Fruit fly (Drosophila melanogaster) whole organism, embryonic: ENCODE data around the gene mRpS31.

Experiments
- CG12104 ChIP-seq: fragments of 200-800 bp; sonication (Bioruptor generic); optimal IDR thresholded peaks from 3 replicates; lab custom pipeline; 2016; ENCODE audit warnings: missing biosample characterization, missing genetic modification characterization
- CG12659 ChIP-seq: fragments of 200-800 bp; sonication (Bioruptor generic); optimal IDR thresholded peaks from 3 replicates; lab custom pipeline; 2017; ENCODE audit warnings: mild to moderate bottlenecking, missing biosample characterization, missing genetic modification reagents, missing genetic modification characterization
- CG13123 ChIP-seq: fragments of 200-800 bp; sonication (Bioruptor generic); optimal IDR thresholded peaks from 2 replicates; lab custom pipeline; 2016; ENCODE audit warnings: missing biosample characterization, missing genetic modification characterization
- CG13624 ChIP-seq: fragments of 200-800 bp; sonication (Bioruptor generic); optimal IDR thresholded peaks from 2 replicates; lab custom pipeline; 2016; ENCODE audit warnings: missing biosample characterization, missing genetic modification characterization
- CG14710 ChIP-seq: fragments of 200-800 bp; sonication (Bioruptor generic); optimal IDR thresholded peaks from 3 replicates; lab custom pipeline; 2019; ENCODE audit warnings: missing biosample characterization, mild to moderate bottlenecking, missing genetic modification characterization, moderate library complexity
- CG16779 ChIP-seq: fragments of 200-800 bp; sonication (Bioruptor generic); IDR thresholded peaks from 2 replicates; pipeline ENCODE4 v1.3.6; 2022; ENCODE audit warnings: missing biosample characterization, missing genetic modification characterization
- CG17568 ChIP-seq: fragments of 200-800 bp; sonication (Bioruptor generic); optimal IDR thresholded peaks from 2 replicates; lab custom pipeline; 2018; ENCODE audit warnings: missing biosample characterization, mild to moderate bottlenecking, missing genetic modification characterization, moderate library complexity
- CG17612 ChIP-seq: fragments of 200-800 bp; sonication (Bioruptor generic); IDR thresholded peaks from 2 replicates; pipeline ENCODE4 v1.3.6; 2022; ENCODE audit warnings: missing biosample characterization, missing genetic modification characterization
- CG1792 ChIP-seq: fragments of 200-800 bp; sonication (Bioruptor generic); optimal IDR thresholded peaks from 2 replicates; lab custom pipeline; 2016; ENCODE audit warnings: missing biosample characterization, missing genetic modification characterization
- CG2129 ChIP-seq: fragments of 200-800 bp; sonication (Bioruptor generic); IDR thresholded peaks from 2 replicates; pipeline ENCODE4 v1.3.6; 2022; ENCODE audit warnings: missing biosample characterization, missing genetic modification characterization; ENCODE audit not compliant: partially characterized antibody
- CG2712 ChIP-seq: fragments of 200-800 bp; optimal IDR thresholded peaks from 3 replicates; lab custom pipeline; 2019; ENCODE audit warnings: missing biosample characterization, mild to moderate bottlenecking, missing genetic modification characterization, moderate library complexity
- CG31365 ChIP-seq: fragments of 200-800 bp; sonication (Bioruptor generic); optimal IDR thresholded peaks from 2 replicates; lab custom pipeline; 2018; ENCODE audit warnings: missing biosample characterization, mild to moderate bottlenecking, missing genetic modification characterization
- CG32767 ChIP-seq: fragments of 200-800 bp; sonication (Bioruptor generic); IDR thresholded peaks from 2 replicates; pipeline ENCODE4 v1.3.6; 2022; ENCODE audit warnings: missing biosample characterization, missing genetic modification characterization
- CG32772 ChIP-seq: fragments of 200-800 bp; sonication (Bioruptor generic); IDR thresholded peaks from 2 replicates; pipeline ENCODE4 v1.3.6; 2022; ENCODE audit warnings: missing biosample characterization, missing genetic modification characterization
- CG3281 ChIP-seq: fragments of 200-800 bp; sonication (Bioruptor generic); optimal IDR thresholded peaks from 3 replicates; lab custom pipeline; 2017; ENCODE audit warnings: missing biosample characterization, mild to moderate bottlenecking, missing genetic modification characterization
- CG33213 ChIP-seq: fragments of 200-800 bp; sonication (Bioruptor generic); optimal IDR thresholded peaks from 3 replicates; lab custom pipeline; 2016; ENCODE audit warnings: missing biosample characterization, missing genetic modification characterization
- CG43689 ChIP-seq: fragments of 200-800 bp; sonication (Bioruptor generic); IDR thresholded peaks from 2 replicates; pipeline ENCODE4 v1.3.6; 2022; ENCODE audit warnings: missing biosample characterization, missing genetic modification characterization
- CG4820 ChIP-seq: fragments of 200-800 bp; sonication (Bioruptor generic); optimal IDR thresholded peaks from 3 replicates; lab custom pipeline; 2016; ENCODE audit warnings: missing biosample characterization, missing genetic modification characterization
- CG5245 ChIP-seq: fragments of 200-800 bp; sonication (Bioruptor generic); optimal IDR thresholded peaks from 3 replicates; lab custom pipeline; 2016; ENCODE audit warnings: missing biosample characterization, missing genetic modification characterization
- CG6765 ChIP-seq: fragments of 200-800 bp; sonication (Bioruptor generic); optimal IDR thresholded peaks from 3 replicates; lab custom pipeline; 2017; ENCODE audit warnings: missing biosample characterization, mild to moderate bottlenecking, missing genetic modification characterization
- CG6813 ChIP-seq: fragments of 200-800 bp; sonication (Bioruptor generic); optimal IDR thresholded peaks from 2 replicates; lab custom pipeline; 2017; ENCODE audit warnings: missing biosample characterization, missing genetic modification characterization, mild to moderate bottlenecking, moderate library complexity, missing genetic modification reagents
- CG8359 ChIP-seq: fragments of 200-800 bp; sonication (Bioruptor generic); optimal IDR thresholded peaks from 2 replicates; lab custom pipeline; 2017; ENCODE audit warnings: missing biosample characterization, mild to moderate bottlenecking, missing genetic modification characterization, borderline replicate concordance
- CG8388 ChIP-seq: fragments of 200-800 bp; sonication (Bioruptor generic); optimal IDR thresholded peaks from 2 replicates; lab custom pipeline; 2019; ENCODE audit warnings: missing biosample characterization, mild to moderate bottlenecking, missing genetic modification characterization, moderate library complexity
- CG9437 ChIP-seq: fragments of 200-800 bp; sonication (Bioruptor generic); optimal IDR thresholded peaks from 2 replicates; lab custom pipeline; 2018; ENCODE audit warnings: missing biosample characterization, mild to moderate bottlenecking, missing genetic modification characterization
- CHES-1-like ChIP-seq: fragments of 200-800 bp; sonication (Bioruptor generic); optimal IDR thresholded peaks from 2 replicates; lab custom pipeline; 2016; ENCODE audit warnings: missing biosample characterization, missing genetic modification characterization
- Drgx ChIP-seq: fragments of 200-800 bp; sonication (Bioruptor generic); IDR thresholded peaks from 2 replicates; pipeline ENCODE4 v1.3.6; 2022; ENCODE audit warnings: missing biosample characterization, missing genetic modification characterization
- ERR ChIP-seq: fragments of 200-800 bp; sonication (Bioruptor generic); optimal IDR thresholded peaks from 2 replicates; lab custom pipeline; 2016; ENCODE audit warnings: missing biosample characterization, missing genetic modification characterization
- Gug ChIP-seq: fragments of 200-800 bp; sonication (Bioruptor generic); IDR thresholded peaks from 4 replicates; pipeline ENCODE4 v1.3.6; 2022; ENCODE audit warnings: missing biosample characterization, missing genetic modification characterization
- Myb ChIP-seq: fragments of 200-800 bp; sonication (Bioruptor generic); optimal IDR thresholded peaks from 2 replicates; lab custom pipeline; 2016; ENCODE audit warnings: missing biosample characterization, missing genetic modification characterization
- Nf-YA ChIP-seq: fragments of 200-800 bp; sonication (Bioruptor generic); IDR thresholded peaks from 2 replicates; pipeline ENCODE4 v1.3.6; 2022; ENCODE audit warnings: missing biosample characterization, missing genetic modification characterization
- Nf-YB ChIP-seq: fragments of 200-800 bp; sonication (Bioruptor generic); optimal IDR thresholded peaks from 3 replicates; lab custom pipeline; 2019; ENCODE audit warnings: missing biosample characterization, mild to moderate bottlenecking, missing genetic modification characterization, moderate library complexity
- PHDP ChIP-seq: fragments of 200-800 bp; sonication (Bioruptor generic); optimal IDR thresholded peaks from 3 replicates; lab custom pipeline; 2018; ENCODE audit warnings: missing biosample characterization, mild to moderate bottlenecking, missing genetic modification characterization, moderate library complexity
- Scr ChIP-seq: fragments of 200-800 bp; sonication (Bioruptor generic); IDR thresholded peaks from 2 replicates; pipeline ENCODE4 v1.3.6; 2022; ENCODE audit warnings: missing biosample characterization, missing genetic modification characterization; ENCODE audit not compliant: partially characterized antibody
- ab ChIP-seq: fragments of 200-800 bp; sonication (Bioruptor generic); optimal IDR thresholded peaks from 2 replicates; lab custom pipeline; 2016; ENCODE audit warnings: missing biosample characterization, missing genetic modification characterization
- br ChIP-seq: fragments of >200 bp; optimal IDR thresholded peaks from 2 replicates; lab custom pipeline; 2017
- crp ChIP-seq, 2 experiments: fragments of 200-800 bp; sonication (Bioruptor generic); optimal IDR thresholded peaks; 2 replicates in 1 of 2; 3 replicates in 1 of 2; lab custom pipeline; 2017; ENCODE audit warnings: missing biosample characterization in 2 of 2, missing genetic modification characterization in 2 of 2, mild to moderate bottlenecking in 1 of 2, moderate library complexity in 1 of 2
- emc ChIP-seq: fragments of 200-800 bp; sonication (Bioruptor generic); optimal IDR thresholded peaks from 2 replicates; lab custom pipeline; 2016; ENCODE audit warnings: missing biosample characterization, missing genetic modification characterization
- eyg ChIP-seq: fragments of 200-800 bp; sonication (Bioruptor generic); optimal IDR thresholded peaks from 3 replicates; lab custom pipeline; 2016; ENCODE audit warnings: missing biosample characterization, missing genetic modification characterization
- fru ChIP-seq: fragments of >200 bp; optimal IDR thresholded peaks from 2 replicates; lab custom pipeline; 2017
- ftz-f1 ChIP-seq: fragments of 200-800 bp; sonication (Bioruptor generic); optimal IDR thresholded peaks from 2 replicates; lab custom pipeline; 2016; ENCODE audit warnings: missing biosample characterization, missing genetic modification characterization
- gcm2 ChIP-seq: fragments of 200-800 bp; sonication (Bioruptor generic); optimal IDR thresholded peaks from 2 replicates; lab custom pipeline; 2016; ENCODE audit warnings: missing biosample characterization, missing genetic modification characterization
- lola ChIP-seq, 3 experiments: fragments of >200 bp in 2 of 3; fragments of 200-800 bp in 1 of 3; sonication (Bioruptor generic) in 1 of 3; optimal IDR thresholded peaks; 2 replicates each; lab custom pipeline; 2017 to 2019; ENCODE audit warnings: missing biosample characterization in 3 of 3, missing genetic modification characterization in 3 of 3, mild to moderate bottlenecking in 1 of 3, moderate library complexity in 1 of 3
- nom ChIP-seq: fragments of 200-800 bp; sonication (Bioruptor generic); optimal IDR thresholded peaks from 2 replicates; lab custom pipeline; 2017; ENCODE audit warnings: missing biosample characterization, missing genetic modification characterization, mild to moderate bottlenecking, moderate library complexity, missing genetic modification reagents
- pzg ChIP-seq: fragments of 200-800 bp; sonication (Bioruptor generic); optimal IDR thresholded peaks from 3 replicates; lab custom pipeline; 2018; ENCODE audit warnings: missing biosample characterization, mild to moderate bottlenecking, missing genetic modification characterization, moderate library complexity
- repo ChIP-seq: fragments of 200-800 bp; sonication (Bioruptor generic); optimal IDR thresholded peaks from 2 replicates; lab custom pipeline; 2016; ENCODE audit warnings: missing biosample characterization, missing genetic modification characterization
- scrt ChIP-seq: fragments of 200-800 bp; sonication (Bioruptor generic); optimal IDR thresholded peaks from 2 replicates; lab custom pipeline; 2018; ENCODE audit warnings: missing biosample characterization, mild to moderate bottlenecking, missing genetic modification characterization, moderate library complexity
- stwl ChIP-seq: fragments of 200-800 bp; sonication (Bioruptor generic); optimal IDR thresholded peaks from 3 replicates; lab custom pipeline; 2018; ENCODE audit warnings: missing biosample characterization, mild to moderate bottlenecking, missing genetic modification characterization, moderate library complexity
- tin ChIP-seq: fragments of 200-800 bp; sonication (Bioruptor generic); optimal IDR thresholded peaks from 3 replicates; lab custom pipeline; 2016; ENCODE audit warnings: missing biosample characterization, missing genetic modification characterization
- tx ChIP-seq: fragments of 200-800 bp; sonication (Bioruptor generic); optimal IDR thresholded peaks from 2 replicates; lab custom pipeline; 2016; ENCODE audit warnings: missing biosample characterization, missing genetic modification characterization
- zfh1 ChIP-seq: fragments of 200-800 bp; sonication (Bioruptor generic); IDR thresholded peaks from 3 replicates; pipeline ENCODE4 v1.3.6; 2022; ENCODE audit warnings: missing biosample characterization, missing genetic modification characterization

The mRpS31 gene

dm6 chr3L:16043045-16043781, 38.2 kb downstream of the mRpS31 start (continued):
- TF ChIP-seq CG32772 (GFP tag; lab: Robert Waterston, UW) (no peak), emc (no peak), tx (GFP tag; lab: Kevin White, UChicago) (no peak), ab (no peak), CG2129 (GFP tag; lab: Robert Waterston, UW) (no peak), tin (GFP tag; lab: Kevin White, UChicago) (no peak), ERR (no peak), crp (GFP tag; optimal IDR thresholded peaks at IDR 0.05; lab: Kevin White, UChicago) (no peak), CG3281 (peak; percentile 37), CG12659 (peak; percentile 50), ftz-f1 (GFP tag; lab: Kevin White, UChicago) (no peak), stwl (tag; lab: Kevin White, UChicago) (no peak), CG17568 (GFP tag; lab: Kevin White, UChicago) (no peak), CG13624 (GFP tag; lab: Kevin White, UChicago) (no peak), CG1792 (GFP tag; lab: Kevin White, UChicago) (no peak), CHES-1-like (GFP tag; lab: Kevin White, UChicago) (no peak), PHDP (peak; percentile 48), CG4820 (GFP tag; lab: Kevin White, UChicago) (no peak), pzg (GFP tag; lab: Kevin White, UChicago) (no peak), CG12104 (peak; percentile 20), CG9437 (GFP tag; lab: Kevin White, UChicago) (peak; percentile 9), CG31365 (no peak), CG5245 (GFP tag; lab: Kevin White, UChicago) (no peak), Scr (GFP tag; lab: Robert Waterston, UW) (no peak), repo (GFP tag; lab: Kevin White, UChicago) (no peak), Drgx (GFP tag; lab: Robert Waterston, UW) (peak; percentile 73), Nf-YA (no peak), Gug (GFP tag; lab: Robert Waterston, UW) (no peak), lola (GFP tag; optimal IDR thresholded peaks at IDR 0.05; lab: Kevin White, UChicago) (peak in 1 of 3 experiments; percentile 72), CG13123 (GFP tag; lab: Kevin White, UChicago) (no peak), Nf-YB (GFP tag; lab: Kevin White, UChicago) (peak; percentile 48), CG32767 (GFP tag; lab: Robert Waterston, UW) (no peak), CG33213 (GFP tag; lab: Kevin White, UChicago) (no peak), fru (lab: Kevin White, UChicago) (no peak), CG2712 (tag; lab: Kevin White, UChicago) (peak; percentile 81), gcm2 (GFP tag; lab: Kevin White, UChicago) (no peak), CG16779 (GFP tag; lab: Robert Waterston, UW) (no peak), scrt (no peak), CG17612 (GFP tag; lab: Robert Waterston, UW) (no peak), CG8388 (GFP tag; lab: Kevin White, UChicago) (peak; percentile 44), CG14710 (peak; percentile 66), CG8359 (GFP tag; lab: Kevin White, UChicago) (peak; percentile 33), nom (peak; percentile 85), eyg (GFP tag; lab: Kevin White, UChicago) (no peak), CG6813 (GFP tag; lab: Kevin White, UChicago) (peak; percentile 50), Myb (GFP tag; lab: Kevin White, UChicago) (no peak), CG6765 (GFP tag; lab: Kevin White, UChicago) (no peak), zfh1 (GFP tag; lab: Robert Waterston, UW) (0 out of 3 replicates have a peak, but pooled peaks have one; percentile 37), br (lab: Kevin White, UChicago) (no peak), CG43689 (GFP tag; lab: Robert Waterston, UW) (no peak)
